Worm (Caenorhabditis elegans): Measurements from ENCODE around the gene W01C8.1.

ce11 chrX:5653813-5654212 is 38.4 kb upstream of the W01C8.1 start, which contains the start of gene T22B7.7:
- TF ChIP-seq lin-15B (tag; optimal IDR thresholded peaks at IDR 0.05) (no peak), lsy-12 (tag; optimal IDR thresholded peaks at IDR 0.05) (no peak)
